Fruit fly (Drosophila melanogaster) whole organism, adult: ENCODE results near the gene Cmpk.

Experiments used
- CG7045 ChIP-seq: fragments of 200-800 bp; sonication (Bioruptor generic); optimal IDR thresholded peaks from 2 replicates; lab custom pipeline; 2017; ENCODE audit warnings: missing biosample characterization, mild to moderate bottlenecking, missing genetic modification characterization
- Clk ChIP-seq: fragments of 200-800 bp; sonication (Bioruptor generic); optimal IDR thresholded peaks from 2 replicates; lab custom pipeline; 2017; ENCODE audit warnings: missing biosample characterization, missing genetic modification characterization
- Crg-1 ChIP-seq: fragments of 200-800 bp; sonication (Bioruptor generic); optimal IDR thresholded peaks from 2 replicates; lab custom pipeline; 2016; ENCODE audit warnings: missing biosample characterization, missing genetic modification characterization
- Hr96 ChIP-seq: fragments of 200-800 bp; sonication (Bioruptor generic); optimal IDR thresholded peaks from 2 replicates; lab custom pipeline; 2016; ENCODE audit warnings: missing biosample characterization, missing genetic modification characterization
- Mnt ChIP-seq: fragments of 200-800 bp; sonication (Bioruptor generic); optimal IDR thresholded peaks from 2 replicates; lab custom pipeline; 2016; ENCODE audit warnings: missing biosample characterization, mild to moderate bottlenecking, missing genetic modification characterization
- bab1 ChIP-seq: fragments of 200-800 bp; sonication (Bioruptor generic); optimal IDR thresholded peaks from 3 replicates; lab custom pipeline; 2019; ENCODE audit warnings: missing biosample characterization, mild to moderate bottlenecking, missing genetic modification characterization, moderate library complexity
- cic ChIP-seq: fragments of 200-800 bp; sonication (Bioruptor generic); optimal IDR thresholded peaks from 2 replicates; lab custom pipeline; 2017; ENCODE audit warnings: missing biosample characterization, mild to moderate bottlenecking, missing genetic modification characterization, moderate library complexity
- cnc ChIP-seq, 2 experiments: fragments of >200 bp; optimal IDR thresholded peaks; 2 replicates each; lab custom pipeline; 2017
- kay ChIP-seq: fragments of 200-800 bp; sonication (Bioruptor generic); peaks from one replicate; lab custom pipeline; 2016; ENCODE audit warnings: missing biosample characterization, missing genetic modification characterization, borderline replicate concordance

DNA sequence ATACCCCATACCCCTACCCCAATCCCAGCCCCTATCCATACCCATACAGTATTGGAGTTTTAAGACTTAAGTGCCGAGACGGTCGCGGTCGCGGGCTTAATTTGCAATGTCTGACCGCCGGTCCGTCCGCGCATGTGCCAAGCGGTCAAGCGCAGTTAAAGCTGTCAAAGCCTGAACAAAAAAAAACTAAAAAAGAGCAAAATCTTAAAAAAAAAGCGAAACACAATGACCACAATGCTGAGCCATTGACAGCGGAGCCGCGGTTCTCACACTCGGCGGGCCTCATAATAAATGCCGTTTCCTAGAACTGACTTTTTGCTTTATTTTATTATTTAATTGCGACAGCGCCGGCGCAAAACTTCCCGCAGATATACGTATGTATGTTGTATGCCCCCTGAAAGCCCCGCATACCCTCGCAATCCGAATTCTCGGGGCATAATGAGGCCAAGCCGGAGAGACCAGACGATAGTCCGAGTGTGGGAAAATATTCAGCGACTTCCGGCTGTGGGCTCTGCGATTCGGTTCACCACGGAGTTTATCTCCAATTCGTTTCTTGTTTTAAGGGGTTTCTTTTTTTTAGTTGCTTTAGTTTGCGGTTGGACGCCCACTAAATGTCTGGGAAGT, 50.7 kb downstream of the Cmpk start:
- TF ChIP-seq Crg-1 (GFP tag; lab: Kevin White, UChicago), result no peak
- no peak for TF ChIP-seq Mnt (GFP tag; lab: Kevin White, UChicago)
- TF ChIP-seq Clk (GFP tag; lab: Kevin White, UChicago), result no peak
- TF ChIP-seq Hr96 (GFP tag; lab: Kevin White, UChicago), result no peak
- TF ChIP-seq kay, result no peak
- TF ChIP-seq cnc (optimal IDR thresholded peaks at IDR 0.05; lab: Kevin White, UChicago), result no peak
- TF ChIP-seq bab1, result no peak
- no peak for TF ChIP-seq cic (GFP tag; lab: Kevin White, UChicago)
- no peak for TF ChIP-seq CG7045 (GFP tag; lab: Kevin White, UChicago)
